Fruit fly (Drosophila melanogaster): ENCODE results near the gene MESR3.
A peak's percentile ranks its signal among the peaks of the same experiment; 100 is the strongest.

The MESR3 gene

dm6 chr2L:18653328-18653675 lies 36.2 kb downstream of the MESR3 start:
- TF ChIP-seq sv (GFP tag; optimal IDR thresholded peaks at IDR 0.05) (peak; percentile 41), br (GFP tag; optimal IDR thresholded peaks at IDR 0.05) (peak; percentile 89), dsf (GFP tag; optimal IDR thresholded peaks at IDR 0.05; ENCODE audit: borderline replicate concordance) (peak; percentile 38), sage (GFP tag; optimal IDR thresholded peaks at IDR 0.05) (peak; percentile 94), lola (GFP tag; optimal IDR thresholded peaks at IDR 0.05) (no peak), psq (GFP tag; optimal IDR thresholded peaks at IDR 0.05) (peak; percentile 86), Sp1 (GFP tag; optimal IDR thresholded peaks at IDR 0.05) (peak; percentile 80), woc (GFP tag; optimal IDR thresholded peaks at IDR 0.05) (peak; percentile 95), dmrt93B (GFP tag; optimal IDR thresholded peaks at IDR 0.05) (peak; percentile 80), dl (GFP tag; optimal IDR thresholded peaks at IDR 0.05; ENCODE audit: insufficient read depth in 1 of 2, partially characterized antibody in 2 of 2) (no peak), Vsx2 (GFP tag; optimal IDR thresholded peaks at IDR 0.05; ENCODE audit: partially characterized antibody) (no peak), brk (GFP tag; optimal IDR thresholded peaks at IDR 0.05) (peak; percentile 94), CrebA (GFP tag; optimal IDR thresholded peaks at IDR 0.05; ENCODE audit: borderline replicate concordance) (no peak), Abd-B (GFP tag; optimal IDR thresholded peaks at IDR 0.05) (no peak), Hnf4 (GFP tag; optimal IDR thresholded peaks at IDR 0.05) (peak; percentile 86), tai (GFP tag; optimal IDR thresholded peaks at IDR 0.05) (peak; percentile 71), CG9705 (GFP tag; optimal IDR thresholded peaks at IDR 0.05) (peak; percentile 17), Mio (GFP tag; optimal IDR thresholded peaks at IDR 0.05) (peak; percentile 26), Jra (GFP tag; optimal IDR thresholded peaks at IDR 0.05) (peak; percentile 69), Dif (GFP tag; optimal IDR thresholded peaks at IDR 0.05; ENCODE audit: partially characterized antibody) (no peak), Hr83 (GFP tag; optimal IDR thresholded peaks at IDR 0.05; ENCODE audit: poor library complexity, severe bottlenecking) (peak; percentile 44), usp (GFP tag; optimal IDR thresholded peaks at IDR 0.05) (no peak), h (GFP tag; optimal IDR thresholded peaks at IDR 0.05) (peak; percentile 97), pan (optimal IDR thresholded peaks at IDR 0.05) (peak; percentile 58), OdsH (GFP tag; optimal IDR thresholded peaks at IDR 0.05) (peak; percentile 91), N (GFP tag; optimal IDR thresholded peaks at IDR 0.05) (no peak), CG32264 (GFP tag; optimal IDR thresholded peaks at IDR 0.05) (peak; percentile 88), Rel (GFP tag; optimal IDR thresholded peaks at IDR 0.05) (peak; percentile 81), Rel (tag; optimal IDR thresholded peaks at IDR 0.05) (no peak), GATAd (GFP tag; optimal IDR thresholded peaks at IDR 0.05) (no peak), fru (GFP tag; optimal IDR thresholded peaks at IDR 0.05) (peak; percentile 93), foxo (GFP tag; optimal IDR thresholded peaks at IDR 0.05) (peak; percentile 55 to 87), Hr78 (GFP tag; optimal IDR thresholded peaks at IDR 0.05) (no peak), jim (GFP tag; optimal IDR thresholded peaks at IDR 0.05) (no peak), Myc (optimal IDR thresholded peaks at IDR 0.05) (no peak), ey (GFP tag; optimal IDR thresholded peaks at IDR 0.05) (peak; percentile 92), HLH106 (tag; optimal IDR thresholded peaks at IDR 0.05) (peak; percentile 90), rgr (GFP tag; optimal IDR thresholded peaks at IDR 0.05) (peak; percentile 95), Dfd (GFP tag; optimal IDR thresholded peaks at IDR 0.05) (no peak)

- no peak for TF ChIP-seq brk (GFP tag; optimal IDR thresholded peaks at IDR 0.05)
- TF ChIP-seq Sp1 (GFP tag; optimal IDR thresholded peaks at IDR 0.05) = no peak
- TF ChIP-seq Mio (GFP tag; optimal IDR thresholded peaks at IDR 0.05) = no peak
- TF ChIP-seq N (GFP tag; optimal IDR thresholded peaks at IDR 0.05) = no peak
- TF ChIP-seq Rel (GFP tag; optimal IDR thresholded peaks at IDR 0.05) = no peak
- no peak for TF ChIP-seq Rel (tag; optimal IDR thresholded peaks at IDR 0.05)
- no peak for TF ChIP-seq Myc (optimal IDR thresholded peaks at IDR 0.05)
- TF ChIP-seq CrebA (GFP tag; optimal IDR thresholded peaks at IDR 0.05; ENCODE audit: borderline replicate concordance) = no peak
- TF ChIP-seq Vsx2 (GFP tag; optimal IDR thresholded peaks at IDR 0.05; ENCODE audit: partially characterized antibody) = no peak
- TF ChIP-seq dsf (GFP tag; optimal IDR thresholded peaks at IDR 0.05; ENCODE audit: borderline replicate concordance) = no peak
- no peak for TF ChIP-seq jim (GFP tag; optimal IDR thresholded peaks at IDR 0.05)
- no peak for TF ChIP-seq dmrt93B (GFP tag; optimal IDR thresholded peaks at IDR 0.05)
- TF ChIP-seq Jra (GFP tag; optimal IDR thresholded peaks at IDR 0.05) = no peak
- TF ChIP-seq psq (GFP tag; optimal IDR thresholded peaks at IDR 0.05) = no peak
- TF ChIP-seq foxo (GFP tag; optimal IDR thresholded peaks at IDR 0.05) = no peak
- TF ChIP-seq HLH106 (tag; optimal IDR thresholded peaks at IDR 0.05) = no peak
- no peak for TF ChIP-seq Dfd (GFP tag; optimal IDR thresholded peaks at IDR 0.05)
- no peak for TF ChIP-seq ey (GFP tag; optimal IDR thresholded peaks at IDR 0.05)
- no peak for TF ChIP-seq CG32264 (GFP tag; optimal IDR thresholded peaks at IDR 0.05)
- no peak for TF ChIP-seq Dif (GFP tag; optimal IDR thresholded peaks at IDR 0.05; ENCODE audit: partially characterized antibody)
Measured at dm6 chr2L:18656691-18657237, 39.7 kb downstream of the MESR3 start.

Data from whole organism, wandering third instar larva.